Worm (Caenorhabditis elegans) whole organism, L4/young adult: ENCODE data around the gene B0454.8.

Experiments
- W03F9.2 ChIP-seq: fragments of 150-350 bp; optimal IDR thresholded peaks from 2 replicates; lab custom pipeline; 2014; ENCODE audit warnings: missing biosample characterization, missing genetic modification characterization
- dao-5 ChIP-seq: sonication (generic microtip); optimal IDR thresholded peaks from 2 replicates; lab custom pipeline; 2016; ENCODE audit warnings: missing genotype, missing genetic modification characterization, moderate library complexity, missing compliant biosample characterization
- him-1 ChIP-seq: sonication (generic microtip); optimal IDR thresholded peaks from 2 replicates; lab custom pipeline; 2016; ENCODE audit warnings: missing genotype, missing genetic modification reagents, missing genetic modification characterization, missing compliant biosample characterization

- no peak for TF ChIP-seq dao-5 (tag; lab: Kevin White, UChicago)
- TF ChIP-seq him-1, result no peak
- TF ChIP-seq W03F9.2 (tag; lab: Kevin White, UChicago), result no peak
Measured at ce11 chrII:3005499-3005898, 37.8 kb downstream of the B0454.8 start, which contains the start of gene lido-12.
